Worm (Caenorhabditis elegans) whole organism, L4 larva: Measurements from ENCODE around the gene T16G1.18.

Source experiments
- D1046.2 ChIP-seq: fragments of 200-800 bp; sonication (Bioruptor generic); IDR thresholded peaks from 2 replicates; pipeline ENCODE4 v1.3.6; 2022; ENCODE audit warnings: missing genetic modification characterization, missing compliant biosample characterization
- F10B5.3 ChIP-seq: sonication (generic microtip); optimal IDR thresholded peaks from 2 replicates; lab custom pipeline; 2016; ENCODE audit warnings: mild to moderate bottlenecking, missing genetic modification characterization, missing compliant biosample characterization
- F44E2.7 ChIP-seq: fragments of 200-800 bp; sonication (Bioruptor generic); IDR thresholded peaks from 2 replicates; pipeline ENCODE4 v2.1.2; 2022; ENCODE audit warnings: missing genetic modification characterization, missing compliant biosample characterization
- T26A8.4 ChIP-seq: fragments of 200-800 bp; sonication (Bioruptor generic); IDR thresholded peaks from 2 replicates; pipeline ENCODE4 v1.3.6; 2022; ENCODE audit warnings: missing genetic modification characterization, missing compliant biosample characterization
- Y5F2A.4 ChIP-seq: fragments of 200-800 bp; sonication (Bioruptor generic); optimal IDR thresholded peaks from 2 replicates; lab custom pipeline; 2018; ENCODE audit warnings: mild to moderate bottlenecking, missing genetic modification characterization, missing compliant biosample characterization
- ZK546.5 ChIP-seq, 2 experiments: sonication (generic microtip); optimal IDR thresholded peaks; 2 replicates each; lab custom pipeline; 2017; ENCODE audit warnings: missing biosample characterization in 2 of 2, missing genetic modification characterization in 2 of 2
- ceh-28 ChIP-seq: fragments of 150-350 bp; optimal IDR thresholded peaks from 2 replicates; lab custom pipeline; 2014; ENCODE audit warnings: missing biosample characterization, missing genetic modification reagents, missing genetic modification characterization
- cey-2 ChIP-seq: sonication (generic microtip); optimal IDR thresholded peaks from 3 replicates; lab custom pipeline; 2017; ENCODE audit warnings: missing genetic modification characterization, mild to moderate bottlenecking, missing compliant biosample characterization, antibody characterized with exemption, borderline replicate concordance; ENCODE audit not compliant: insufficient read depth
- ctbp-1 ChIP-seq: fragments of 200-800 bp; sonication (Bioruptor generic); IDR thresholded peaks from 2 replicates; pipeline ENCODE4 v1.3.6; 2022; ENCODE audit warnings: missing genetic modification reagents, missing genetic modification characterization, missing compliant biosample characterization
- daf-19 ChIP-seq: fragments of 200-800 bp; sonication (Bioruptor generic); conservative IDR thresholded peaks from 2 replicates; pipeline ENCODE4 v1.3.6; 2022; ENCODE audit warnings: missing genetic modification characterization, missing compliant biosample characterization
- dmd-8 ChIP-seq: fragments of 200-800 bp; sonication (Bioruptor generic); IDR thresholded peaks from 2 replicates; pipeline ENCODE4 v1.3.6; 2022; ENCODE audit warnings: missing genetic modification characterization, missing compliant biosample characterization
- dmd-9 ChIP-seq: fragments of 200-800 bp; sonication (Bioruptor generic); IDR thresholded peaks from 2 replicates; pipeline ENCODE4 v1.3.6; 2022; ENCODE audit warnings: missing genetic modification reagents, missing genetic modification characterization, missing compliant biosample characterization
- duxl-1 ChIP-seq: sonication (generic microtip); optimal IDR thresholded peaks from 2 replicates; lab custom pipeline; 2016; ENCODE audit warnings: mild to moderate bottlenecking, missing genetic modification characterization, moderate library complexity, missing compliant biosample characterization; ENCODE audit not compliant: poor library complexity
- egl-27 ChIP-seq: sonication (generic microtip); optimal IDR thresholded peaks from 3 replicates; lab custom pipeline; 2017; ENCODE audit warnings: missing biosample characterization, missing genetic modification reagents, missing genetic modification characterization
- gei-8 ChIP-seq: fragments of 200-800 bp; sonication (Bioruptor generic); optimal IDR thresholded peaks from 2 replicates; lab custom pipeline; 2018; ENCODE audit warnings: mild to moderate bottlenecking, missing genetic modification characterization, missing compliant biosample characterization
- lin-29 ChIP-seq: fragments of 200-800 bp; sonication (Bioruptor generic); IDR thresholded peaks from 2 replicates; pipeline ENCODE4 v1.3.6; 2022; ENCODE audit warnings: missing genetic modification reagents, missing genetic modification characterization, missing compliant biosample characterization
- lin-39 ChIP-seq: fragments of 150-350 bp; optimal IDR thresholded peaks from 2 replicates; lab custom pipeline; 2014; ENCODE audit warnings: missing biosample characterization, missing genetic modification reagents, missing genetic modification characterization
- lir-3 ChIP-seq: sonication (generic microtip); optimal IDR thresholded peaks from 2 replicates; lab custom pipeline; 2016; ENCODE audit warnings: mild to moderate bottlenecking, missing genetic modification characterization, missing compliant biosample characterization
- lsy-2 ChIP-seq, 2 experiments: fragments of 150-350 bp in 1 of 2; sonication (generic microtip) in 1 of 2; optimal IDR thresholded peaks; 2 replicates each; lab custom pipeline; 2014 to 2017; ENCODE audit warnings: missing biosample characterization in 2 of 2, missing genetic modification characterization in 2 of 2
- mdt-29 ChIP-seq: fragments of 200-800 bp; sonication (Bioruptor generic); IDR thresholded peaks from 2 replicates; pipeline ENCODE4 v1.3.6; 2022; ENCODE audit warnings: missing genetic modification reagents, missing genetic modification characterization, missing compliant biosample characterization
- mep-1 ChIP-seq: fragments of 150-350 bp; sonication (generic microtip); optimal IDR thresholded peaks from 3 replicates; lab custom pipeline; 2014; ENCODE audit warnings: missing biosample characterization, missing genetic modification characterization
- mxl-2 ChIP-seq: fragments of 200-800 bp; sonication (Bioruptor generic); conservative IDR thresholded peaks from 2 replicates; pipeline ENCODE4 v1.3.6; 2022; ENCODE audit warnings: missing genetic modification reagents, missing genetic modification characterization, missing compliant biosample characterization
- mxl-3 ChIP-seq: fragments of 200-800 bp; sonication (Bioruptor generic); optimal IDR thresholded peaks from 2 replicates; lab custom pipeline; 2018; ENCODE audit warnings: mild to moderate bottlenecking, missing genetic modification characterization, missing compliant biosample characterization
- nhr-25 ChIP-seq: sonication (generic microtip); optimal IDR thresholded peaks from 2 replicates; lab custom pipeline; 2017; ENCODE audit warnings: missing genetic modification characterization, mild to moderate bottlenecking, missing compliant biosample characterization, antibody characterized with exemption, moderate library complexity, borderline replicate concordance; ENCODE audit not compliant: insufficient read depth
- nhr-76 ChIP-seq: fragments of 150-350 bp; optimal IDR thresholded peaks from 2 replicates; lab custom pipeline; 2014; ENCODE audit warnings: missing biosample characterization, missing genetic modification characterization
- php-3 ChIP-seq: fragments of 200-800 bp; sonication (Bioruptor generic); IDR thresholded peaks from 2 replicates; pipeline ENCODE4 v1.3.6; 2022; ENCODE audit warnings: missing genetic modification reagents, missing genetic modification characterization, missing compliant biosample characterization
- snpc-1.2 ChIP-seq: fragments of 200-800 bp; sonication (Bioruptor generic); IDR thresholded peaks from 2 replicates; pipeline ENCODE4 v1.3.6; 2022; ENCODE audit warnings: missing genetic modification reagents, missing genetic modification characterization, missing compliant biosample characterization
- spr-1 ChIP-seq: sonication (generic microtip); optimal IDR thresholded peaks from 2 replicates; lab custom pipeline; 2016; ENCODE audit warnings: mild to moderate bottlenecking, missing genetic modification characterization, missing compliant biosample characterization
- spr-3 ChIP-seq: fragments of 200-800 bp; sonication (Bioruptor generic); optimal IDR thresholded peaks from 2 replicates; lab custom pipeline; 2018; ENCODE audit warnings: mild to moderate bottlenecking, missing genetic modification characterization, missing compliant biosample characterization
- tag-97 ChIP-seq: fragments of 200-800 bp; sonication (Bioruptor generic); IDR thresholded peaks from 2 replicates; pipeline ENCODE4 v1.3.6; 2022; ENCODE audit warnings: missing genetic modification characterization, missing compliant biosample characterization
- tra-1 ChIP-seq: fragments of 200-800 bp; sonication (Bioruptor generic); IDR thresholded peaks from 2 replicates; pipeline ENCODE4 v1.3.6; 2022; ENCODE audit warnings: missing genetic modification reagents, missing genetic modification characterization, missing compliant biosample characterization
- unc-130 ChIP-seq: sonication (generic microtip); optimal IDR thresholded peaks from 2 replicates; lab custom pipeline; 2016; ENCODE audit warnings: missing genetic modification reagents, missing genetic modification characterization, missing compliant biosample characterization
- unc-62 ChIP-seq, 3 experiments: fragments of 150-350 bp in 1 of 3; sonication (generic microtip); optimal IDR thresholded peaks in 2 of 3; peaks in 1 of 3; 1 replicate in 1 of 3; 2 replicates in 2 of 3; lab custom pipeline; 2014 to 2017; ENCODE audit warnings: missing biosample characterization in 3 of 3, missing genetic modification characterization in 3 of 3, missing genetic modification reagents in 3 of 3, missing genotype in 1 of 3
- vab-7 ChIP-seq: fragments of 200-800 bp; sonication (Bioruptor generic); IDR thresholded peaks from 2 replicates; pipeline ENCODE4 v1.3.6; 2022; ENCODE audit warnings: missing genetic modification reagents, missing genetic modification characterization, missing compliant biosample characterization
- zag-1 ChIP-seq: fragments of 150-350 bp; optimal IDR thresholded peaks from 2 replicates; lab custom pipeline; 2014; ENCODE audit warnings: missing biosample characterization, missing genetic modification characterization
- zfp-3 ChIP-seq: fragments of 200-800 bp; sonication (Bioruptor generic); conservative IDR thresholded peaks from 2 replicates; pipeline ENCODE4 v1.3.6; 2022; ENCODE audit warnings: missing genetic modification reagents, missing genetic modification characterization, missing compliant biosample characterization
- ztf-11 ChIP-seq: fragments of 150-350 bp; optimal IDR thresholded peaks from 2 replicates; lab custom pipeline; 2014; ENCODE audit warnings: missing biosample characterization, missing genetic modification characterization

The T16G1.18 gene

DNA sequence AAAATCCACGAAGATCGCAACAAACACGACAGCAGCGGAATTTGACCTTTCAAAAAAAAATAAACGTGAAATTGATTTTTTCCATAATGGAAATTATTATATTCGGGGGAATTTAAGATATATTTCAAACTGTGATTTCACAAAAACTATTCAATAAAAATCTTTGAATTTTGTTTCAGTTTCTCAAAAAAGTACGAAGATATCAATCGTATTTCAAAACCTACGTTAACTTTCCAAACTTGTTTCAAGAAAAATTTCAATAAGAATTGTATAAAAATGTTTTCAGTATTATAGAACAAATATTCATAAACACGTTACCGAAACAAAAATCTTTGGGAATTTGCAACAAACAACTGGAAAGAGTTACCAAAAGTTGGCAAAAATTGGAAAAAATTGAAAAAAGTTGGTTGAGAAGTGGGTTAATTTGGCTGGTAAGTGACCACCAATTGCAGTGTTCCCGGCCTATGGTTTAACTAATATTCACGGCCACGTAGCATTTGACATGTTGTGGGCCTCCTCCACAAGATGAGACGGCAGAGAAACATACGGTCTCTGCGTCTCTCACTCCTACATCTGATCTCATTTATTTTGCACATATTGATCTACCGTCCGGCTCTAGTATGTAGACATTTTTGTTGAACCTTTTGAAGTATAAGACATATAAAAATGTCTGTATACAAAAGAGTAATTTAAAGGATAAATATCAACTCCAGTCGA is at the start of gene T16G1.18, which contains the start of gene T16G1.9 (continued):
- TF ChIP-seq ZK546.5 (tag; optimal IDR thresholded peaks at IDR 0.05; lab: Kevin White, UChicago): no peak
- TF ChIP-seq duxl-1 (tag; lab: Kevin White, UChicago): no peak
- no peak for TF ChIP-seq lin-39 (tag; lab: Kevin White, UChicago)
- TF ChIP-seq snpc-1.2 (GFP tag; lab: Robert Waterston, UW): no peak

DNA sequence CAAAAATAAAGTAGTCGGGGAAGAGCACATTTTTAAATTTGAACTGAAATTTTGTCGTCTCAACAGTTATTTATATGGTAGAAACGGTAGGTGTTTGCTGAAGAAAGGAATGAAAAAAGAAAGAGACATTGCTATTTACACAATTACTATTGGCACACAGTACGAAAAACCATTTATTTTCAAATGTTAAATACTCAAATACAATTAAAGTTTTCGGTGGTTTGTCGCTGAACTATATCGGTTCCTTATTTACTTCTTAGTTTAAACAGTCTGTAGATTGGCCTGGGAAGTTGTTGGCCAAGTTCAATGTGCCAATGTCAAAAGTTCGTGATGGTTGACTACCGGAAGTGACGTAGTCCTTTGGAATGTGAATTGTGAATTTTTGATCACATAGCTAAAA is 47.0 kb upstream of the T16G1.18 start, which contains the start of gene ttr-27:
ttr-27 (minus strand) TSS at position 45 of the 400 bp plus-strand sequence.
- TF ChIP-seq mdt-29 (GFP tag; lab: Robert Waterston, UW) (no peak), cey-2 (tag; lab: Kevin White, UChicago) (no peak), nhr-76 (tag; lab: Kevin White, UChicago) (no peak), ztf-11 (tag; lab: Kevin White, UChicago) (no peak), F10B5.3 (no peak), dmd-9 (GFP tag; lab: Robert Waterston, UW) (no peak), dmd-8 (GFP tag; lab: Robert Waterston, UW) (no peak), tag-97 (GFP tag; lab: Robert Waterston, UW) (no peak), daf-19 (no peak), lin-29 (GFP tag; lab: Robert Waterston, UW) (no peak), F44E2.7 (GFP tag; lab: Robert Waterston, UW) (no peak), nhr-25 (tag; lab: Kevin White, UChicago) (no peak), spr-1 (no peak), lir-3 (tag; lab: Kevin White, UChicago) (no peak), T26A8.4 (GFP tag; lab: Robert Waterston, UW) (no peak)

DNA sequence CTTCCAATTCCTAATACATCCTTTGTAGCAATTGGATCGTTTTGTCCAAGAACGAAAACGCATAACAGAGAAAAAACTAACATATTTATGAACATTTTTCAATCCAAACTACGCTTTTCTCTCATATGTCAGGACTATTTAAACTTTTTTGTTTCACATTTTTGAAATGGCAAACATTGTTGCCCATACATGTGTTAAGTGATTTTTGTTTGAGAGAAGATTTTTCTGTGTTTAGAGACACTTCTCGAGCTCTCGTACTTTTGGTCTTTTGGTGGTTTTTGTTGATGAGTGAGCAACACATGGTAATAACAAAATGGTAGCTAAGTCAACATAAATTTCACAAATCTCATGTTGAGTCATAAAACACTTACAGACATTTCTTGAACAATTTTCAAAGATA is 46.0 kb upstream of the T16G1.18 start, which contains the start of gene ttr-28:
ttr-28 (minus strand) TSS at position 101 of the 400 bp plus-strand sequence.
- no peak for TF ChIP-seq vab-7 (GFP tag; lab: Robert Waterston, UW)
- peak in 1 of 2 experiments; percentile 79 for TF ChIP-seq unc-62 (GFP tag; optimal IDR thresholded peaks at IDR 0.05 in 1 of 2; lab: Kevin White, UChicago)
- no peak for TF ChIP-seq unc-62 (tag; optimal IDR thresholded peaks at IDR 0.05; lab: Kevin White, UChicago)

DNA sequence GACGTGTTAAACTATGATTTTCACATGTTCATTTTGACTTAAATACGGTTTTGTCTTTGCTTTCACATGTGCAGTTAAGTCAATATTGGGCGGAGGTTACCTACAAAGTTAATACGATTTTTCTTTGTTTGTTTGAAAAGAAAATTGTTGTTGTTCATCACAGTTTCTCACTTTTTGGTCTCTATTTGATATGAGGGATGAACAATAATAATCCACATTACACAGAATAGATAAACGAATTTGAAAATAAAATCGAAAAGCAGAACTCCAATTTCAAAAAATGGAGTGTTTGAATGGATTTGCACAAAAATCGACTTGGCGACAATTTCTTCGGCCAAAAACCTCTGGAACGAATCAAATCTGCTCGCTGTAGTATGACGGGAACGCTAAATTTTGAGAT is 44.4 kb upstream of the T16G1.18 start, which contains the start of gene ttr-29:
ttr-29 (minus strand) TSS at position 101 of the 400 bp plus-strand sequence.
- TF ChIP-seq unc-62 (GFP tag; optimal IDR thresholded peaks at IDR 0.05 in 1 of 2; lab: Kevin White, UChicago) (peak in 1 of 2 experiments; percentile 18), unc-62 (tag; optimal IDR thresholded peaks at IDR 0.05; lab: Kevin White, UChicago) (no peak), tag-97 (GFP tag; lab: Robert Waterston, UW) (no peak)

DNA sequence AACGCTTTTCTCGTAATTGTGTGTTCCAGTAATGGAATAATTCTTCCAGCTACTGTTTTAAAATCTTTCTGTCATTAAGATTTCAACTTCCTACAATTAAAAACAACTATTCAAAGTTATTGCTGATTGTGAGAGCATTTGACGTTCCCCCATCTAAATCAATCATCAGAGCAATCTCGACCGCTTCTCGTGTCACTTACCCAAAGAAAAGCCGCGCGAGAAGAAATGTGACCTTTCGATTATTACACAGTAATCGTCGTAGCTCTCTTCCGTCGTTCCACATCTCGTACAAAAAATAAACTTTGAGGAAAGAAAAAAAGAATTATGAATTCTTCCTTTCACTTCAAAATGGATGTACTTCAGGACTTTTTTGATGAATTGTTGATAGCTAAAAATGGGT is 43.7 kb upstream of the T16G1.18 start:
- no peak for TF ChIP-seq unc-130 (GFP tag; lab: Kevin White, UChicago)
- TF ChIP-seq ceh-28 (tag; lab: Kevin White, UChicago): no peak
- TF ChIP-seq zag-1 (tag; lab: Kevin White, UChicago): no peak
- TF ChIP-seq mxl-3 (GFP tag; lab: Kevin White, UChicago): no peak
- no peak for TF ChIP-seq dmd-9 (GFP tag; lab: Robert Waterston, UW)
- TF ChIP-seq zfp-3 (GFP tag; lab: Robert Waterston, UW): no peak
- no peak for TF ChIP-seq lsy-2 (tag; optimal IDR thresholded peaks at IDR 0.05; lab: Kevin White, UChicago)
- no peak for TF ChIP-seq nhr-25 (tag; lab: Kevin White, UChicago)
- TF ChIP-seq D1046.2 (GFP tag; lab: Robert Waterston, UW): no peak
- TF ChIP-seq gei-8 (GFP tag; lab: Kevin White, UChicago): no peak
- TF ChIP-seq egl-27 (tag; lab: Kevin White, UChicago): no peak
- TF ChIP-seq spr-3 (GFP tag; lab: Kevin White, UChicago): no peak
- no peak for TF ChIP-seq ctbp-1 (GFP tag; lab: Robert Waterston, UW)
- TF ChIP-seq php-3 (GFP tag; lab: Robert Waterston, UW): no peak
- TF ChIP-seq tra-1 (GFP tag; lab: Robert Waterston, UW): no peak
- TF ChIP-seq mxl-2 (GFP tag; lab: Robert Waterston, UW): no peak
- no peak for TF ChIP-seq Y5F2A.4
- TF ChIP-seq mep-1: no peak
